Worm (Caenorhabditis elegans): ENCODE measurements around the gene T16G1.18.

DNA sequence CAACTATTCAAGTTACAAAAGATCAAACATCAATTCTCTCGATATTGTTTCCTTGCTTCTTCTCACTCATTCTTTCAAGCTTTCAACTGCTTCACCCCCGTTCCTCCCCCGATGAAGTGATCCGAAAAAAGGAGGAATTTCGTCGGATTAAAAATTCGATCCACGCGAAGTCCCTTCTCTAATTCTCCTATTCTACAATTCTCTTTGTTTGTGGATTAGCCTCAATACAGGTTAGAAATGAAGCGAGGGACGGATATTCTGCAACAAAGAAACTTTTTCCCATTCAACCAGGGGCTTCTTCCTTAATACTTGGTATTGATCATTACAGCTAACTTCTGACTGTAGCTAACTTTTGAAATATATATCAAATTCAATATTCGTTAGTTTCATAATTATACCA, 6.3 kb upstream of the T16G1.18 start, which contains the start of gene grl-2:
- no peak for TF ChIP-seq skn-1 (tag; optimal IDR thresholded peaks at IDR 0.05)
- TF ChIP-seq C34F6.9 (tag; optimal IDR thresholded peaks at IDR 0.05) = no peak
- TF ChIP-seq ztf-4 (tag; optimal IDR thresholded peaks at IDR 0.05) = no peak

Measured in whole organism, L2 larva.